Worm (Caenorhabditis elegans) whole organism, young adult: Measurements from ENCODE around the gene F58G11.4.

Experiments used
- B0019.2 ChIP-seq: fragments of 200-800 bp; sonication (Bioruptor generic); conservative IDR thresholded peaks from 2 replicates; pipeline ENCODE4 v1.3.6; 2022; ENCODE audit warnings: missing genetic modification reagents, missing genetic modification characterization, missing compliant biosample characterization
- B0336.3 ChIP-seq: fragments of 200-800 bp; sonication (Bioruptor generic); IDR thresholded peaks from 2 replicates; pipeline ENCODE4 v1.3.6; 2022; ENCODE audit warnings: missing genetic modification characterization, missing compliant biosample characterization
- D2030.7 ChIP-seq: fragments of 200-800 bp; sonication (Bioruptor generic); IDR thresholded peaks from 2 replicates; pipeline ENCODE4 v1.3.6; 2022; ENCODE audit warnings: missing genetic modification reagents, missing genetic modification characterization, missing compliant biosample characterization
- F39B2.1 ChIP-seq: fragments of 200-800 bp; sonication (Bioruptor generic); IDR thresholded peaks from 2 replicates; pipeline ENCODE4 v1.3.6; 2022; ENCODE audit warnings: missing genetic modification reagents, missing genetic modification characterization, missing compliant biosample characterization
- F49E8.2 ChIP-seq: sonication (generic microtip); optimal IDR thresholded peaks from 3 replicates; lab custom pipeline; 2017; ENCODE audit warnings: missing genetic modification characterization, mild to moderate bottlenecking, missing compliant biosample characterization, antibody characterized with exemption, moderate library complexity; ENCODE audit not compliant: insufficient read depth
- F52B5.7 ChIP-seq: sonication (generic microtip); optimal IDR thresholded peaks from 2 replicates; lab custom pipeline; 2016; ENCODE audit warnings: mild to moderate bottlenecking, missing genetic modification characterization, missing compliant biosample characterization
- K12H6.12 ChIP-seq: fragments of 200-800 bp; sonication (Bioruptor generic); optimal IDR thresholded peaks from 2 replicates; lab custom pipeline; 2018; ENCODE audit warnings: mild to moderate bottlenecking, missing genetic modification characterization, missing compliant biosample characterization
- Y53G8AR.9 ChIP-seq: fragments of 200-800 bp; sonication (Bioruptor generic); conservative IDR thresholded peaks from 2 replicates; pipeline ENCODE4 v1.3.6; 2022; ENCODE audit warnings: missing genetic modification reagents, missing genetic modification characterization, missing compliant biosample characterization
- Y56A3A.18 ChIP-seq: fragments of 200-800 bp; sonication (Bioruptor generic); IDR thresholded peaks from 2 replicates; pipeline ENCODE4 v1.3.6; 2022; ENCODE audit warnings: missing genetic modification reagents, missing genetic modification characterization, missing compliant biosample characterization
- Y79H2A.3 ChIP-seq: fragments of 200-800 bp; sonication (Bioruptor generic); conservative IDR thresholded peaks from 2 replicates; pipeline ENCODE4 v1.3.6; 2022; ENCODE audit warnings: missing genetic modification reagents, missing genetic modification characterization, missing compliant biosample characterization
- ama-1 ChIP-seq, 3 experiments: fragments of 150-350 bp in 1 of 3; sonication (generic microtip) in 2 of 3; optimal IDR thresholded peaks; 2 replicates each; lab custom pipeline; 2014 to 2018; ENCODE audit warnings: missing biosample characterization in 2 of 3, missing genetic modification characterization in 2 of 3, missing genetic modification reagents in 2 of 3
- aptf-3 ChIP-seq: fragments of 200-800 bp; sonication (Bioruptor generic); IDR thresholded peaks from 2 replicates; pipeline ENCODE4 v1.3.6; 2022; ENCODE audit warnings: missing genetic modification characterization, missing compliant biosample characterization
- atf-7 ChIP-seq: sonication (generic microtip); optimal IDR thresholded peaks from 2 replicates; lab custom pipeline; 2017; ENCODE audit warnings: mild to moderate bottlenecking, missing genetic modification characterization, missing compliant biosample characterization
- attf-3 ChIP-seq: fragments of 200-800 bp; sonication (Bioruptor generic); conservative IDR thresholded peaks from 2 replicates; pipeline ENCODE4 v1.3.6; 2022; ENCODE audit warnings: missing genetic modification reagents, missing genetic modification characterization, missing compliant biosample characterization
- ccch-3 ChIP-seq: fragments of 200-800 bp; sonication (Bioruptor generic); optimal IDR thresholded peaks from 2 replicates; lab custom pipeline; 2018; ENCODE audit warnings: mild to moderate bottlenecking, missing genetic modification characterization, missing compliant biosample characterization
- cebp-1 ChIP-seq, 2 experiments: fragments of 200-800 bp in 1 of 2; sonication (Bioruptor generic) in 1 of 2; sonication (generic microtip) in 1 of 2; IDR thresholded peaks in 1 of 2; optimal IDR thresholded peaks in 1 of 2; 2 replicates each; pipeline versions ENCODE4 v1.3.6 to Lab custom; 2017 to 2022; ENCODE audit warnings: missing compliant biosample characterization in 2 of 2, missing genetic modification characterization in 2 of 2, mild to moderate bottlenecking in 1 of 2, missing genetic modification reagents in 1 of 2, moderate library complexity in 1 of 2
- ceh-27 ChIP-seq: fragments of 200-800 bp; sonication (Bioruptor generic); optimal IDR thresholded peaks from 2 replicates; lab custom pipeline; 2018; ENCODE audit warnings: mild to moderate bottlenecking, missing genetic modification characterization, moderate library complexity, missing compliant biosample characterization
- ceh-79 ChIP-seq: sonication (generic microtip); optimal IDR thresholded peaks from 2 replicates; lab custom pipeline; 2017; ENCODE audit warnings: mild to moderate bottlenecking, missing genetic modification characterization, missing compliant biosample characterization
- egl-44 ChIP-seq: fragments of 200-800 bp; sonication (Bioruptor generic); IDR thresholded peaks from 2 replicates; pipeline ENCODE4 v1.3.6; 2022; ENCODE audit warnings: missing genetic modification reagents, missing genetic modification characterization, missing compliant biosample characterization
- hmg-1.2 ChIP-seq: fragments of 200-800 bp; sonication (Bioruptor generic); IDR thresholded peaks from 2 replicates; pipeline ENCODE4 v1.3.6; 2022; ENCODE audit warnings: missing genetic modification reagents, missing genetic modification characterization, missing compliant biosample characterization
- hmg-20 ChIP-seq: fragments of 200-800 bp; sonication (Bioruptor generic); IDR thresholded peaks from 2 replicates; pipeline ENCODE4 v1.3.6; 2022; ENCODE audit warnings: missing genetic modification reagents, missing genetic modification characterization, missing compliant biosample characterization
- hsf-1 ChIP-seq: fragments of 200-800 bp; sonication (Bioruptor generic); IDR thresholded peaks from 2 replicates; pipeline ENCODE4 v1.3.6; 2022; ENCODE audit warnings: missing genetic modification reagents, missing genetic modification characterization, missing compliant biosample characterization
- lag-1 ChIP-seq: fragments of 200-800 bp; sonication (Bioruptor generic); IDR thresholded peaks from 2 replicates; pipeline ENCODE4 v1.3.6; 2022; ENCODE audit warnings: missing genetic modification reagents, missing genetic modification characterization, missing compliant biosample characterization
- let-607 ChIP-seq, 2 experiments: fragments of 200-800 bp in 1 of 2; sonication (Bioruptor generic) in 1 of 2; sonication (generic microtip) in 1 of 2; optimal IDR thresholded peaks; 2 replicates each; lab custom pipeline; 2016 to 2018; ENCODE audit warnings: mild to moderate bottlenecking in 2 of 2, missing compliant biosample characterization in 2 of 2, missing genetic modification characterization in 2 of 2, moderate library complexity in 2 of 2, missing genotype in 1 of 2
- lin-26 ChIP-seq: fragments of 200-800 bp; sonication (Bioruptor generic); IDR thresholded peaks from 2 replicates; pipeline ENCODE4 v1.3.6; 2022; ENCODE audit warnings: missing genetic modification reagents, missing genetic modification characterization, missing compliant biosample characterization
- lin-40 ChIP-seq: sonication (generic microtip); optimal IDR thresholded peaks from 2 replicates; lab custom pipeline; 2016; ENCODE audit warnings: missing genetic modification characterization, mild to moderate bottlenecking, missing compliant biosample characterization, missing genotype, missing genetic modification reagents
- lsy-27 ChIP-seq: sonication (generic microtip); optimal IDR thresholded peaks from 2 replicates; lab custom pipeline; 2017; ENCODE audit warnings: missing genetic modification characterization, mild to moderate bottlenecking, missing compliant biosample characterization, antibody characterized with exemption, missing genotype, borderline replicate concordance; ENCODE audit not compliant: insufficient read depth
- madf-6 ChIP-seq: fragments of 200-800 bp; sonication (Bioruptor generic); IDR thresholded peaks from 2 replicates; pipeline ENCODE4 v1.3.6; 2022; ENCODE audit warnings: missing genetic modification reagents, missing genetic modification characterization, missing compliant biosample characterization
- madf-8 ChIP-seq: fragments of 200-800 bp; sonication (Bioruptor generic); conservative IDR thresholded peaks from 2 replicates; pipeline ENCODE4 v1.3.6; 2022; ENCODE audit warnings: missing genetic modification reagents, missing genetic modification characterization, missing compliant biosample characterization
- nfya-2 ChIP-seq: fragments of 200-800 bp; sonication (Bioruptor generic); IDR thresholded peaks from 2 replicates; pipeline ENCODE4 v1.3.6; 2022; ENCODE audit warnings: missing genetic modification reagents, missing genetic modification characterization, missing compliant biosample characterization
- nhr-27 ChIP-seq: fragments of 200-800 bp; sonication (Bioruptor generic); optimal IDR thresholded peaks from 2 replicates; lab custom pipeline; 2018; ENCODE audit warnings: mild to moderate bottlenecking, missing genetic modification characterization, moderate library complexity, missing compliant biosample characterization
- nhr-80 ChIP-seq: sonication (generic microtip); optimal IDR thresholded peaks from 2 replicates; lab custom pipeline; 2016; ENCODE audit warnings: missing genetic modification characterization, missing compliant biosample characterization
- pbrm-1 ChIP-seq: fragments of 200-800 bp; sonication (Bioruptor generic); IDR thresholded peaks from 2 replicates; pipeline ENCODE4 v1.3.6; 2022; ENCODE audit warnings: missing genetic modification reagents, missing genetic modification characterization, missing compliant biosample characterization
- rcor-1 ChIP-seq: fragments of 200-800 bp; sonication (Bioruptor generic); IDR thresholded peaks from 2 replicates; pipeline ENCODE4 v1.3.6; 2022; ENCODE audit warnings: missing genetic modification reagents, missing genetic modification characterization, missing compliant biosample characterization
- snpc-3.4 ChIP-seq: sonication (generic microtip); optimal IDR thresholded peaks from 2 replicates; lab custom pipeline; 2017; ENCODE audit warnings: missing genetic modification characterization, mild to moderate bottlenecking, missing compliant biosample characterization, antibody characterized with exemption, moderate library complexity, missing genotype, missing genetic modification reagents
- snpc-4 ChIP-seq, 5 experiments: fragments of 150-350 bp in 1 of 5; sonication (generic microtip) in 4 of 5; optimal IDR thresholded peaks; 2 replicates each; lab custom pipeline; 2014 to 2018; ENCODE audit warnings: missing genetic modification characterization in 5 of 5, missing biosample characterization in 3 of 5, antibody characterized with exemption in 2 of 5, mild to moderate bottlenecking in 2 of 5, missing compliant biosample characterization in 2 of 5, missing genotype in 2 of 5, moderate library complexity in 2 of 5, missing genetic modification reagents in 1 of 5
- sptf-2 ChIP-seq: fragments of 200-800 bp; sonication (Bioruptor generic); optimal IDR thresholded peaks from 2 replicates; lab custom pipeline; 2018; ENCODE audit warnings: mild to moderate bottlenecking, missing genetic modification characterization, missing compliant biosample characterization
- xnd-1 ChIP-seq: sonication (generic microtip); optimal IDR thresholded peaks from 2 replicates; lab custom pipeline; 2016; ENCODE audit warnings: missing genotype, missing genetic modification reagents, missing genetic modification characterization, missing compliant biosample characterization
- ztf-18 ChIP-seq: sonication (generic microtip); optimal IDR thresholded peaks from 2 replicates; lab custom pipeline; 2016; ENCODE audit warnings: missing genotype, mild to moderate bottlenecking, missing genetic modification characterization, missing compliant biosample characterization
- ztf-22 ChIP-seq: fragments of 200-800 bp; sonication (Bioruptor generic); optimal IDR thresholded peaks from 2 replicates; lab custom pipeline; 2018; ENCODE audit warnings: mild to moderate bottlenecking, missing genetic modification characterization, moderate library complexity, missing compliant biosample characterization

The F58G11.4 gene

DNA sequence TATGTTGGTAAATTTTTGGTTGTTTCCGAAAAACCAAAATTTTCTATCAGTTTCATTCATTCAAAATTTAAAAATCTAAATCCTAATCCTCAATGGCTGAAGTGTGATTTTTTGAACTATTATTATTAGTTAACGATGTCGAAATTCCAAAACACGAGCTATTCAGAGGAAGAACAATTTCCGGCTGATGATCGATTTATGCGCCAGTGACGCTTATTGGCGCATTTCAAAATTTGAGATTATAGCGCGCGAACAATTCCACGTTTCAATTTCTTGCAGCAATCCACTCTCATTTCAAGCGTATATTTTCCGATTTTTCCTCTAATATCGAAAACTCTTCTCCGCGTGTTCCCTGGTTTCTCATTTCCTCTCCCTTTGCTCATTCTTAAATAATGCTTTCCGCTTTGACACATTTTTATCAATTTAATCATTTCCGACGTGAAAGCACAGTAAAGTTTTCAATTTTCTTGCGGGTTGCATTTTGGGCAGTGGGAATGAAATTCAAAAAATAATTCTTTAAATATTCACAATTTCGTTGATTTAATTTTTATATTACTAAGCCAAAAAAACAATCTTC is 8.0 kb upstream of the F58G11.4 start (continued):
- peak; percentile 41 for TF ChIP-seq F49E8.2 (tag; lab: Kevin White, UChicago)
- TF ChIP-seq nhr-80 (tag; lab: Kevin White, UChicago), result peak; percentile 65
- 0 out of 2 replicates have a peak, but pooled peaks have one; percentile 9 for TF ChIP-seq B0019.2 (GFP tag; lab: Robert Waterston, UW)
- peak; percentile 60 for TF ChIP-seq pbrm-1
- TF ChIP-seq snpc-3.4, result peak; percentile 46
- peak; percentile 11 for TF ChIP-seq ztf-22 (GFP tag; lab: Kevin White, UChicago)
- peak; percentile 38 for TF ChIP-seq atf-7
- peak; percentile 15; the same call in 1 of the 2 replicates for TF ChIP-seq Y56A3A.18 (GFP tag; lab: Robert Waterston, UW)
- TF ChIP-seq ztf-18 (tag; lab: Kevin White, UChicago), result peak; percentile 91
- TF ChIP-seq Y79H2A.3 (GFP tag; lab: Robert Waterston, UW), result no peak
- TF ChIP-seq hmg-20 (GFP tag; lab: Robert Waterston, UW), result 0 out of 2 replicates have a peak, but pooled peaks have one; percentile 32
- no peak for TF ChIP-seq snpc-4 (GFP tag; optimal IDR thresholded peaks at IDR 0.05; lab: Kevin White, UChicago)
- peak in 3 of 4 experiments; percentile 8 to 39 (median 9) for TF ChIP-seq snpc-4 (tag; optimal IDR thresholded peaks at IDR 0.05; lab: Kevin White, UChicago)
- peak; percentile 38 for TF ChIP-seq lin-40 (tag; lab: Kevin White, UChicago)
- TF ChIP-seq ceh-79 (tag; lab: Kevin White, UChicago), result no peak
- no peak for TF ChIP-seq aptf-3
- TF ChIP-seq madf-8 (GFP tag; lab: Robert Waterston, UW), result peak; percentile 26; the same call in 1 of the 2 replicates
- TF ChIP-seq B0336.3 (GFP tag; lab: Robert Waterston, UW), result 0 out of 2 replicates have a peak, but pooled peaks have one; percentile 20
- peak; percentile 68 for TF ChIP-seq D2030.7 (GFP tag; lab: Robert Waterston, UW)
- TF ChIP-seq Y53G8AR.9, result 0 out of 2 replicates have a peak, but pooled peaks have one; percentile 68
- no peak for TF ChIP-seq ccch-3
- TF ChIP-seq hsf-1 (GFP tag; lab: Robert Waterston, UW), result peak; percentile 23; the same call in 1 of the 2 replicates
- TF ChIP-seq ceh-27, result peak; percentile 6
- TF ChIP-seq lag-1 (GFP tag; lab: Robert Waterston, UW), result no peak
- peak in 1 of 2 experiments; percentile 19 for TF ChIP-seq let-607 (tag; optimal IDR thresholded peaks at IDR 0.05; lab: Kevin White, UChicago)

DNA sequence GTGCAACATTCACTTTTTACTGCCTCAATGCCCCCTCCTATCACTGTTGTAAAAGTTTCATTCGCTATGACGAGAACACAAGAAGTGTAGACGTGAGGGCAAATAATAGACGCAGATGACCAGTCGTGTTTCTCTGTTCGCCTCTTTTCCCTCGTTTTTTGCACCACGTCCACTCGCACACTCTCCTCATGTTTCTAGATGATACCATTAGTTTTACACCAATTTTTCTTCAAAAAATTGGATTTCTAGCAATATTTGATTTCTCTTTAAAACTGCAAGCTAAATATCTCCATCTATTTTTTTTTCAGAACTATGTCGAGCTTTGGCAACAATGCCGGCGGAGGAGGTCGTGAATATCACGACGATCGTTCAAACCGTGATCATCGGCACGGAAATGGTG is 7.3 kb upstream of the F58G11.4 start, which contains the start of gene rde-12:
Gene rde-12, plus strand, starts transcription at position 301 of the 400 bp plus-strand sequence.
- peak; percentile 41; the same call in 1 of the 2 replicates for TF ChIP-seq hmg-1.2 (GFP tag; lab: Robert Waterston, UW)
- TF ChIP-seq madf-6 (GFP tag; lab: Robert Waterston, UW), result 0 out of 2 replicates have a peak, but pooled peaks have one; percentile 5
- TF ChIP-seq ama-1 (optimal IDR thresholded peaks at IDR 0.05; lab: Kevin White, UChicago), result no peak
- no peak for TF ChIP-seq ama-1 (GFP tag; optimal IDR thresholded peaks at IDR 0.05; lab: Kevin White, UChicago)
- TF ChIP-seq ceh-27, result no peak
- 0 out of 2 replicates have a peak, but pooled peaks have one; percentile 32 for TF ChIP-seq lin-26 (GFP tag; lab: Robert Waterston, UW)
- TF ChIP-seq cebp-1 (GFP tag; IDR thresholded peaks at IDR 0.05; lab: Robert Waterston, UW), result no peak
- TF ChIP-seq cebp-1 (tag; optimal IDR thresholded peaks at IDR 0.05; lab: Kevin White, UChicago), result peak; percentile 27
- TF ChIP-seq egl-44 (GFP tag; lab: Robert Waterston, UW), result 0 out of 2 replicates have a peak, but pooled peaks have one; percentile 16
- TF ChIP-seq F52B5.7 (tag; lab: Kevin White, UChicago), result peak; percentile 20

DNA sequence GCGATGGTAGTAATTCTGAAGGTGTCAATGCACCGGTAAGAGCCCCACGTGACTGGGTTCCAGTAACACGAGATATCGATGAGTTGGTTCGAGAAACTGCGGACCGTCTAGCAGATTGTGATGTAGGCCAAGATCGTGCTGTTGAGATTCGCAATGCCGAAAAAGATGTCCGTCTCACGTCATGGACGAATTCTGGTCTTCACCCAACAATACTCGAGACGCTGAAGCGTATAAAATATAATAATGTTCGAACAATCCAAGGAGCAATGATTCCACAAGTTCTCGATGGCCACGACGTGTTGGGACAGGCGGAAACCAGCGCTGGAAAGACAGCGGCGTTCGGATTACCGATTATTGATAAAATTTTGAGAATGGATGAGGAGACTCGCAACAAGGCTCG is 5.9 kb upstream of the F58G11.4 start:
- TF ChIP-seq xnd-1 (no peak), nfya-2 (GFP tag; lab: Robert Waterston, UW) (no peak), K12H6.12 (tag; lab: Kevin White, UChicago) (no peak), attf-3 (GFP tag; lab: Robert Waterston, UW) (no peak), nhr-27 (no peak), rcor-1 (no peak), sptf-2 (GFP tag; lab: Kevin White, UChicago) (no peak), F39B2.1 (GFP tag; lab: Robert Waterston, UW) (no peak), nhr-80 (tag; lab: Kevin White, UChicago) (no peak), lsy-27 (tag; lab: Kevin White, UChicago) (no peak), F49E8.2 (tag; lab: Kevin White, UChicago) (no peak)
